Fruit fly (Drosophila melanogaster) whole organism: ENCODE data around the gene MTF-1.

ENCODE experiments used
- Dll ChIP-seq: fragments of >200 bp; optimal IDR thresholded peaks from 2 replicates; lab custom pipeline; 2017
- pan ChIP-seq: fragments of >200 bp; optimal IDR thresholded peaks from 2 replicates; lab custom pipeline; 2017
- psq ChIP-seq: fragments of >200 bp; optimal IDR thresholded peaks from 2 replicates; lab custom pipeline; 2017

dm6 chr3L:9435831-9436230 lies 5.7 kb downstream of the MTF-1 start:
- no peak for TF ChIP-seq psq
- no peak for TF ChIP-seq pan (lab: Kevin White, UChicago)
- no peak for TF ChIP-seq Dll (lab: Kevin White, UChicago)
